Worm (Caenorhabditis elegans) whole organism, young adult: Measurements from ENCODE around the gene klo-1.

ENCODE experiments used
- F23B12.7 ChIP-seq: sonication (generic microtip); optimal IDR thresholded peaks from 2 replicates; lab custom pipeline; 2017; ENCODE audit warnings: missing genetic modification characterization, mild to moderate bottlenecking, missing compliant biosample characterization, antibody characterized with exemption, moderate library complexity; ENCODE audit not compliant: insufficient read depth
- T07F8.4 ChIP-seq: sonication (generic microtip); optimal IDR thresholded peaks from 2 replicates; lab custom pipeline; 2016; ENCODE audit warnings: mild to moderate bottlenecking, missing genetic modification characterization, moderate library complexity, missing compliant biosample characterization
- Y53F4B.3 ChIP-seq: fragments of 200-800 bp; sonication (Bioruptor generic); IDR thresholded peaks from 2 replicates; pipeline ENCODE4 v1.3.6; 2022; ENCODE audit warnings: missing genetic modification reagents, missing genetic modification characterization, missing compliant biosample characterization
- ZK185.1 ChIP-seq: sonication (generic microtip); optimal IDR thresholded peaks from 2 replicates; lab custom pipeline; 2016; ENCODE audit warnings: mild to moderate bottlenecking, missing genetic modification characterization, missing compliant biosample characterization; ENCODE audit not compliant: poor library complexity, severe bottlenecking
- let-607 ChIP-seq, 2 experiments: fragments of 200-800 bp in 1 of 2; sonication (Bioruptor generic) in 1 of 2; sonication (generic microtip) in 1 of 2; optimal IDR thresholded peaks; 2 replicates each; lab custom pipeline; 2016 to 2018; ENCODE audit warnings: mild to moderate bottlenecking in 2 of 2, missing compliant biosample characterization in 2 of 2, missing genetic modification characterization in 2 of 2, moderate library complexity in 2 of 2, missing genotype in 1 of 2
- lin-35 ChIP-seq, 3 experiments: fragments of 150-350 bp in 2 of 3; sonication (generic microtip) in 1 of 3; optimal IDR thresholded peaks; 2 replicates each; lab custom pipeline; 2014 to 2018; ENCODE audit warnings: missing biosample characterization in 3 of 3, missing genetic modification characterization in 3 of 3, missing genetic modification reagents in 3 of 3
- lsl-1 ChIP-seq: fragments of 200-800 bp; sonication (Bioruptor generic); optimal IDR thresholded peaks from 2 replicates; lab custom pipeline; 2018; ENCODE audit warnings: mild to moderate bottlenecking, missing genetic modification characterization, moderate library complexity, missing compliant biosample characterization
- rec-8 ChIP-seq, 2 experiments: sonication (generic microtip); optimal IDR thresholded peaks; 2 replicates each; lab custom pipeline; 2016; ENCODE audit warnings: mild to moderate bottlenecking in 2 of 2, missing genetic modification characterization in 2 of 2, missing genetic modification reagents in 2 of 2, missing genotype in 2 of 2, missing biosample characterization in 1 of 2, missing compliant biosample characterization in 1 of 2, moderate library complexity in 1 of 2
- sea-2 ChIP-seq: fragments of 200-800 bp; sonication (Bioruptor generic); IDR thresholded peaks from 2 replicates; pipeline ENCODE4 v1.3.6; 2022; ENCODE audit warnings: missing genetic modification characterization, missing compliant biosample characterization
- snpc-4 ChIP-seq, 5 experiments: fragments of 150-350 bp in 1 of 5; sonication (generic microtip) in 4 of 5; optimal IDR thresholded peaks; 2 replicates each; lab custom pipeline; 2014 to 2018; ENCODE audit warnings: missing genetic modification characterization in 5 of 5, missing biosample characterization in 3 of 5, antibody characterized with exemption in 2 of 5, mild to moderate bottlenecking in 2 of 5, missing compliant biosample characterization in 2 of 5, missing genotype in 2 of 5, moderate library complexity in 2 of 5, missing genetic modification reagents in 1 of 5
- unc-62 ChIP-seq: fragments of 150-350 bp; optimal IDR thresholded peaks from 2 replicates; lab custom pipeline; 2014; ENCODE audit warnings: missing biosample characterization, missing genetic modification reagents, missing genetic modification characterization
- zfh-2 ChIP-seq: fragments of 200-800 bp; sonication (Bioruptor generic); conservative IDR thresholded peaks from 2 replicates; pipeline ENCODE4 v1.3.6; 2022; ENCODE audit warnings: missing genetic modification reagents, missing genetic modification characterization, missing compliant biosample characterization
- ztf-26 ChIP-seq: sonication (generic microtip); optimal IDR thresholded peaks from 2 replicates; lab custom pipeline; 2017; ENCODE audit warnings: missing genetic modification characterization, missing compliant biosample characterization

DNA sequence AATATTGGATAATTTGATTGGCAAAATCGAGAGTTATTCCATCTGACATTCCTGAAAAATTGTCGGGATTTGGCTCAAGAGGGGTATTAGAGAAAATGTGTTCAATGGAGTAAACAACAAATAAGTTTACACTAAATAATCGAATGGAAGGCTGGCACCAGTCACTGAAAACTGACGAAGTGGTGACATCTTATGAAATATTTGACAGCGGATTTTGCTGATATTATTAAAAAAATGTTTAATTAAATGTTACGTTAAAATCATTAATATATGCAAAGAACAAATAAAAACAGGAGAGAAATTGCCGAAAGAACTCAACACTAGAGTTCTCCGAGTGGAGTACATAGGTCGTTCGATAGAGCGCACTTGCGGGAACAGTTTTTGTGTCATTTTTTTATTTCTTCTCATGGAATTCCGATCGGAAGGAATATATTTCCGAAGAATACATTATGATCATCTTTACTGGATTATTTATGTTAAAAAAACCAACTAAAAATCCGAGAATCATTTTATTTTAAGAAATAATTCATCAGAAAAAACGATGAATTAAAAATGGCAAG is 37.6 kb upstream of the klo-1 start, which contains the start of gene tag-322:
- TF ChIP-seq sea-2 (GFP tag; lab: Robert Waterston, UW) = no peak
- TF ChIP-seq ZK185.1 = peak; percentile 35
- no peak for TF ChIP-seq unc-62 (GFP tag; lab: Kevin White, UChicago)
- no peak for TF ChIP-seq ztf-26 (tag; lab: Kevin White, UChicago)
- no peak for TF ChIP-seq let-607 (tag; optimal IDR thresholded peaks at IDR 0.05; lab: Kevin White, UChicago)
- TF ChIP-seq F23B12.7 (tag; lab: Kevin White, UChicago) = peak; percentile 28
- TF ChIP-seq lin-35 (GFP tag; optimal IDR thresholded peaks at IDR 0.05; lab: Kevin White, UChicago) = peak in 1 of 3 experiments; percentile 62
- no peak for TF ChIP-seq Y53F4B.3 (GFP tag; lab: Robert Waterston, UW)
- TF ChIP-seq snpc-4 (GFP tag; optimal IDR thresholded peaks at IDR 0.05; lab: Kevin White, UChicago) = no peak
- peak in 2 of 4 experiments; percentile 19 to 42 for TF ChIP-seq snpc-4 (tag; optimal IDR thresholded peaks at IDR 0.05; lab: Kevin White, UChicago)
- no peak for TF ChIP-seq rec-8 (tag; optimal IDR thresholded peaks at IDR 0.05; lab: Kevin White, UChicago)
- no peak for TF ChIP-seq T07F8.4 (tag; lab: Kevin White, UChicago)
- TF ChIP-seq lsl-1 = peak; percentile 19
- no peak for TF ChIP-seq zfh-2
